Fruit fly (Drosophila melanogaster): ENCODE results near the gene CG4935.
A peak's percentile ranks its signal among the peaks of the same experiment; 100 is the strongest.

CG4935 gene

DNA sequence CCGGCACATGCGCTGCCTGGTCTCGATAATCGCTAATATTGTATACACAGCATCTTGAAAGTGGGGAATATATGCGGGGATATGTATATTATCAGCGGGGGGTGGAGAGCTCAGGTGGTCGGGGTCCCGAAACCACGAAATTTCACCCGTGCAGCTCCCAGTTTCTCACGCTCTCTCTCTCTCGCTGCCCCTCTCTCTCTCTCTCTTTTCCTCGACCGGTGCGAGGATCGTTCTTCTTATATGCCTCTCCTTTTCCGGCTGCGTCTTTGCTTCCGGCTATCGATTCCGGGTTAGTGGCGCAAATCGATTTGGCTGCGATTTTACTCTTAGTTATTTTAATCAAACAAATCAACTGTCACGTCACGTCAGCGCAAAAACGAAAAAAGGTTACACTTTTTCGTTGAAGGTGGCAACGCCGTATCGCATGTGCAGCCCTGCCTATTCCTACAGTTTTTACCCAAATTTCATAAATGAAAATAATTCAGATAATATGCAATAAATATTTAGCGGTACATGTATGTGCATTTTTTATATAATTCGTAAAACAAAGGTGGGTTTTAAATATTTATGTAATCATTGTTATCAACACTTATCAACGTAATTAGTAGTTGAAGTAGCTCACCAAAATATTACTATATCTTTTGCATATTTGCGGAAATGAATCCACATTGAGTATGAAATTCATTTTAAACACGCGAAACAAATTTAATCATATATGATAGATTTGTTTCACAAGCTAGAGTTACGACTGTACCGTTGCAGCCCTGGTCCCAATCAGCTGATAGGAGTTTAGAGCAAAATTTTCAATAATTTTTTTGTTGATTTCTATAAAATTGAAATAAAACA lies 37.7 kb downstream of the CG4935 start, which contains the start of the genes heix and CG17328 (continued):
- no peak for TF ChIP-seq Deaf1 (tag; optimal IDR thresholded peaks at IDR 0.05)
- peak; percentile 29; the same call in 1 of the 3 replicates for TF ChIP-seq croc (GFP tag; conservative IDR thresholded peaks at IDR 0.05)
- peak; percentile 73 for TF ChIP-seq CG10267 (tag; optimal IDR thresholded peaks at IDR 0.05)
- TF ChIP-seq pb (GFP tag; optimal IDR thresholded peaks at IDR 0.05) = peak; percentile 11
- peak; percentile 100 for TF ChIP-seq CG1529 (GFP tag; optimal IDR thresholded peaks at IDR 0.05)
- peak; percentile 84 for TF ChIP-seq NFAT (GFP tag; IDR thresholded peaks at IDR 0.05)
- no peak for TF ChIP-seq sna (GFP tag; IDR thresholded peaks at IDR 0.05; ENCODE audit: partially characterized antibody)
- TF ChIP-seq nau (GFP tag; optimal IDR thresholded peaks at IDR 0.05) = no peak
- peak; percentile 52 for TF ChIP-seq ems (GFP tag; optimal IDR thresholded peaks at IDR 0.05)
- TF ChIP-seq Taf1 (GFP tag; IDR thresholded peaks at IDR 0.05) = peak; percentile 69; the same call in 1 of the 2 replicates
- TF ChIP-seq jigr1 (GFP tag; IDR thresholded peaks at IDR 0.05) = 0 out of 3 replicates have a peak, but pooled peaks have one; percentile 38
- TF ChIP-seq en (GFP tag; optimal IDR thresholded peaks at IDR 0.05) = no peak
- TF ChIP-seq CG1603 (tag; optimal IDR thresholded peaks at IDR 0.05) = peak; percentile 63
- peak; percentile 88 for TF ChIP-seq CG17361 (GFP tag; IDR thresholded peaks at IDR 0.05)
- TF ChIP-seq dan (GFP tag; IDR thresholded peaks at IDR 0.05) = no peak
- TF ChIP-seq gsb-n (tag; optimal IDR thresholded peaks at IDR 0.05) = peak; percentile 50
- TF ChIP-seq trem (tag; optimal IDR thresholded peaks at IDR 0.05) = peak; percentile 66
- TF ChIP-seq Hr51 (GFP tag; optimal IDR thresholded peaks at IDR 0.05) = peak in 1 of 2 experiments; percentile 13
- TF ChIP-seq E2f1 (GFP tag; IDR thresholded peaks at IDR 0.05) = peak; percentile 70
- TF ChIP-seq p53 (GFP tag; optimal IDR thresholded peaks at IDR 0.05) = no peak
- no peak; the same call in 1 of the 2 replicates for TF ChIP-seq Bgb (GFP tag; IDR thresholded peaks at IDR 0.05; ENCODE audit: partially characterized antibody)
- peak; percentile 78 for TF ChIP-seq lmd (GFP tag; IDR thresholded peaks at IDR 0.05)
- peak; percentile 88 for TF ChIP-seq CG30403 (GFP tag; optimal IDR thresholded peaks at IDR 0.05)
- no peak for TF ChIP-seq eve (GFP tag; optimal IDR thresholded peaks at IDR 0.05)
- TF ChIP-seq sug (tag; optimal IDR thresholded peaks at IDR 0.05) = peak; percentile 66
- TF ChIP-seq GATAe (GFP tag; conservative IDR thresholded peaks at IDR 0.05) = no peak
- TF ChIP-seq CG11560 (tag; IDR thresholded peaks at IDR 0.05) = no peak; the same call in 2 of the 3 replicates
- no peak for TF ChIP-seq CG6813 (GFP tag; optimal IDR thresholded peaks at IDR 0.05)
- no peak for TF ChIP-seq Stat92E (GFP tag; optimal IDR thresholded peaks at IDR 0.05)
- TF ChIP-seq CG9797 (GFP tag; optimal IDR thresholded peaks at IDR 0.05) = peak; percentile 75
- TF ChIP-seq HmgZ (tag; optimal IDR thresholded peaks at IDR 0.05) = peak; percentile 30
- TF ChIP-seq HmgD (GFP tag; optimal IDR thresholded peaks at IDR 0.05) = no peak
- peak; percentile 34; the same call in 1 of the 3 replicates for TF ChIP-seq B-H1 (GFP tag; IDR thresholded peaks at IDR 0.05)
- TF ChIP-seq CG13123 (GFP tag; optimal IDR thresholded peaks at IDR 0.05) = peak; percentile 7
- TF ChIP-seq pho (GFP tag; optimal IDR thresholded peaks at IDR 0.05) = peak; percentile 50
- TF ChIP-seq D (optimal IDR thresholded peaks at IDR 0.05) = no peak
- TF ChIP-seq D (GFP tag; optimal IDR thresholded peaks at IDR 0.05) = peak; percentile 50
- TF ChIP-seq stc (GFP tag; IDR thresholded peaks at IDR 0.05) = peak; percentile 62
- peak; percentile 50 for TF ChIP-seq Blimp-1 (GFP tag; optimal IDR thresholded peaks at IDR 0.05)
- TF ChIP-seq CG2116 (GFP tag; optimal IDR thresholded peaks at IDR 0.05) = peak; percentile 75
- peak; percentile 63 for TF ChIP-seq CG17359 (tag; optimal IDR thresholded peaks at IDR 0.05)
- no peak for TF ChIP-seq aop (GFP tag; IDR thresholded peaks at IDR 0.05)
- TF ChIP-seq CG12744 (GFP tag; optimal IDR thresholded peaks at IDR 0.05) = peak; percentile 35
- no peak for TF ChIP-seq CG10209 (GFP tag; optimal IDR thresholded peaks at IDR 0.05)
- no peak for TF ChIP-seq Nf-YA (GFP tag; IDR thresholded peaks at IDR 0.05)
- peak; percentile 53 for TF ChIP-seq CG9609 (GFP tag; optimal IDR thresholded peaks at IDR 0.05)
- peak; percentile 32 for TF ChIP-seq CG13894 (tag; optimal IDR thresholded peaks at IDR 0.05)
- peak; percentile 33 for TF ChIP-seq corto (GFP tag; optimal IDR thresholded peaks at IDR 0.05)
- TF ChIP-seq chif (GFP tag; optimal IDR thresholded peaks at IDR 0.05) = peak; percentile 5 to 64
